Worm (Caenorhabditis elegans) whole organism, young adult: ENCODE data around the gene ttr-53.
A peak's percentile ranks its signal among the peaks of the same experiment; 100 is the strongest.

Experiments
- B0019.2 ChIP-seq: fragments of 200-800 bp; sonication (Bioruptor generic); conservative IDR thresholded peaks from 2 replicates; pipeline ENCODE4 v1.3.6; 2022; ENCODE audit warnings: missing genetic modification reagents, missing genetic modification characterization, missing compliant biosample characterization
- B0035.1 ChIP-seq: sonication (generic microtip); optimal IDR thresholded peaks from 2 replicates; lab custom pipeline; 2016; ENCODE audit warnings: missing genetic modification characterization, mild to moderate bottlenecking, missing compliant biosample characterization, missing genotype, missing genetic modification reagents
- C17E4.6 ChIP-seq: fragments of 200-800 bp; sonication (Bioruptor generic); IDR thresholded peaks from 2 replicates; pipeline ENCODE4 v1.3.6; 2022; ENCODE audit warnings: missing genetic modification reagents, missing genetic modification characterization, missing compliant biosample characterization
- D2030.7 ChIP-seq: fragments of 200-800 bp; sonication (Bioruptor generic); IDR thresholded peaks from 2 replicates; pipeline ENCODE4 v1.3.6; 2022; ENCODE audit warnings: missing genetic modification reagents, missing genetic modification characterization, missing compliant biosample characterization
- F52B5.7 ChIP-seq: sonication (generic microtip); optimal IDR thresholded peaks from 2 replicates; lab custom pipeline; 2016; ENCODE audit warnings: mild to moderate bottlenecking, missing genetic modification characterization, missing compliant biosample characterization
- Y56A3A.18 ChIP-seq: fragments of 200-800 bp; sonication (Bioruptor generic); IDR thresholded peaks from 2 replicates; pipeline ENCODE4 v1.3.6; 2022; ENCODE audit warnings: missing genetic modification reagents, missing genetic modification characterization, missing compliant biosample characterization
- Y79H2A.3 ChIP-seq: fragments of 200-800 bp; sonication (Bioruptor generic); conservative IDR thresholded peaks from 2 replicates; pipeline ENCODE4 v1.3.6; 2022; ENCODE audit warnings: missing genetic modification reagents, missing genetic modification characterization, missing compliant biosample characterization
- ama-1 ChIP-seq, 3 experiments: fragments of 150-350 bp in 1 of 3; sonication (generic microtip) in 2 of 3; optimal IDR thresholded peaks; 2 replicates each; lab custom pipeline; 2014 to 2018; ENCODE audit warnings: missing biosample characterization in 2 of 3, missing genetic modification characterization in 2 of 3, missing genetic modification reagents in 2 of 3
- athp-1 ChIP-seq: sonication (generic microtip); optimal IDR thresholded peaks from 2 replicates; lab custom pipeline; 2017; ENCODE audit warnings: mild to moderate bottlenecking, missing genetic modification characterization, missing compliant biosample characterization
- ceh-100 ChIP-seq: fragments of 200-800 bp; sonication (Bioruptor generic); IDR thresholded peaks from 2 replicates; pipeline ENCODE4 v1.3.6; 2022; ENCODE audit warnings: missing genetic modification reagents, missing genetic modification characterization, missing compliant biosample characterization
- ceh-27 ChIP-seq: fragments of 200-800 bp; sonication (Bioruptor generic); optimal IDR thresholded peaks from 2 replicates; lab custom pipeline; 2018; ENCODE audit warnings: mild to moderate bottlenecking, missing genetic modification characterization, moderate library complexity, missing compliant biosample characterization
- ceh-58 ChIP-seq: fragments of 200-800 bp; sonication (Bioruptor generic); IDR thresholded peaks from 2 replicates; pipeline ENCODE4 v1.3.6; 2022; ENCODE audit warnings: missing genetic modification characterization, missing compliant biosample characterization
- chd-7 ChIP-seq: sonication (generic microtip); optimal IDR thresholded peaks from 2 replicates; lab custom pipeline; 2016; ENCODE audit warnings: mild to moderate bottlenecking, missing genetic modification characterization, moderate library complexity, missing compliant biosample characterization
- egrh-3 ChIP-seq: fragments of 200-800 bp; sonication (Bioruptor generic); IDR thresholded peaks from 2 replicates; pipeline ENCODE4 v1.3.6; 2022; ENCODE audit warnings: missing genetic modification reagents, missing genetic modification characterization, missing compliant biosample characterization
- hsf-1 ChIP-seq: fragments of 200-800 bp; sonication (Bioruptor generic); IDR thresholded peaks from 2 replicates; pipeline ENCODE4 v1.3.6; 2022; ENCODE audit warnings: missing genetic modification reagents, missing genetic modification characterization, missing compliant biosample characterization
- let-607 ChIP-seq, 2 experiments: fragments of 200-800 bp in 1 of 2; sonication (Bioruptor generic) in 1 of 2; sonication (generic microtip) in 1 of 2; optimal IDR thresholded peaks; 2 replicates each; lab custom pipeline; 2016 to 2018; ENCODE audit warnings: mild to moderate bottlenecking in 2 of 2, missing compliant biosample characterization in 2 of 2, missing genetic modification characterization in 2 of 2, moderate library complexity in 2 of 2, missing genotype in 1 of 2
- lir-1 ChIP-seq: fragments of 200-800 bp; sonication (Bioruptor generic); conservative IDR thresholded peaks from 2 replicates; pipeline ENCODE4 v1.3.6; 2022; ENCODE audit warnings: missing genetic modification reagents, missing genetic modification characterization, missing compliant biosample characterization
- madf-3 ChIP-seq: fragments of 200-800 bp; sonication (Bioruptor generic); IDR thresholded peaks from 2 replicates; pipeline ENCODE4 v1.3.6; 2022; ENCODE audit warnings: missing genetic modification reagents, missing genetic modification characterization, missing compliant biosample characterization
- mcd-1 ChIP-seq: fragments of 200-800 bp; sonication (Bioruptor generic); IDR thresholded peaks from 2 replicates; pipeline ENCODE4 v1.3.6; 2022; ENCODE audit warnings: missing genetic modification reagents, missing genetic modification characterization, missing compliant biosample characterization
- nfyb-1 ChIP-seq: fragments of 200-800 bp; sonication (Bioruptor generic); IDR thresholded peaks from 2 replicates; pipeline ENCODE4 v1.3.6; 2022; ENCODE audit warnings: missing genetic modification reagents, missing genetic modification characterization, missing compliant biosample characterization
- nhr-179 ChIP-seq: sonication (generic microtip); optimal IDR thresholded peaks from 2 replicates; lab custom pipeline; 2016; ENCODE audit warnings: mild to moderate bottlenecking, missing genetic modification characterization, missing compliant biosample characterization
- nhr-80 ChIP-seq: sonication (generic microtip); optimal IDR thresholded peaks from 2 replicates; lab custom pipeline; 2016; ENCODE audit warnings: missing genetic modification characterization, missing compliant biosample characterization
- repo-1 ChIP-seq: sonication (generic microtip); optimal IDR thresholded peaks from 2 replicates; lab custom pipeline; 2017; ENCODE audit warnings: mild to moderate bottlenecking, missing genetic modification characterization, missing compliant biosample characterization
- snpc-1.1 ChIP-seq: sonication (generic microtip); optimal IDR thresholded peaks from 2 replicates; lab custom pipeline; 2017; ENCODE audit warnings: missing genetic modification characterization, mild to moderate bottlenecking, missing compliant biosample characterization, antibody characterized with exemption, moderate library complexity, missing genotype, missing genetic modification reagents; ENCODE audit not compliant: insufficient read depth
- somi-1 ChIP-seq: fragments of 200-800 bp; sonication (Bioruptor generic); optimal IDR thresholded peaks from 2 replicates; lab custom pipeline; 2018; ENCODE audit warnings: mild to moderate bottlenecking, missing genetic modification characterization, missing compliant biosample characterization
- tbx-9 ChIP-seq: sonication (generic microtip); optimal IDR thresholded peaks from 2 replicates; lab custom pipeline; 2016; ENCODE audit warnings: borderline replicate concordance, missing genetic modification characterization, inconsistent platforms, missing compliant biosample characterization
- tlf-1 ChIP-seq: fragments of 200-800 bp; sonication (Bioruptor generic); optimal IDR thresholded peaks from 2 replicates; lab custom pipeline; 2018; ENCODE audit warnings: mild to moderate bottlenecking, missing genetic modification characterization, missing compliant biosample characterization
- xnd-1 ChIP-seq: sonication (generic microtip); optimal IDR thresholded peaks from 2 replicates; lab custom pipeline; 2016; ENCODE audit warnings: missing genotype, missing genetic modification reagents, missing genetic modification characterization, missing compliant biosample characterization
- zfh-2 ChIP-seq: fragments of 200-800 bp; sonication (Bioruptor generic); conservative IDR thresholded peaks from 2 replicates; pipeline ENCODE4 v1.3.6; 2022; ENCODE audit warnings: missing genetic modification reagents, missing genetic modification characterization, missing compliant biosample characterization
- ztf-18 ChIP-seq: sonication (generic microtip); optimal IDR thresholded peaks from 2 replicates; lab custom pipeline; 2016; ENCODE audit warnings: missing genotype, mild to moderate bottlenecking, missing genetic modification characterization, missing compliant biosample characterization
- ztf-25 ChIP-seq: fragments of 200-800 bp; sonication (Bioruptor generic); IDR thresholded peaks from 2 replicates; pipeline ENCODE4 v1.3.6; 2022; ENCODE audit warnings: missing genetic modification reagents, missing genetic modification characterization, missing compliant biosample characterization
- ztf-28 ChIP-seq: fragments of 200-800 bp; sonication (Bioruptor generic); IDR thresholded peaks from 2 replicates; pipeline ENCODE4 v1.3.6; 2022; ENCODE audit warnings: missing genetic modification reagents, missing genetic modification characterization, missing compliant biosample characterization

Gene ttr-53

DNA sequence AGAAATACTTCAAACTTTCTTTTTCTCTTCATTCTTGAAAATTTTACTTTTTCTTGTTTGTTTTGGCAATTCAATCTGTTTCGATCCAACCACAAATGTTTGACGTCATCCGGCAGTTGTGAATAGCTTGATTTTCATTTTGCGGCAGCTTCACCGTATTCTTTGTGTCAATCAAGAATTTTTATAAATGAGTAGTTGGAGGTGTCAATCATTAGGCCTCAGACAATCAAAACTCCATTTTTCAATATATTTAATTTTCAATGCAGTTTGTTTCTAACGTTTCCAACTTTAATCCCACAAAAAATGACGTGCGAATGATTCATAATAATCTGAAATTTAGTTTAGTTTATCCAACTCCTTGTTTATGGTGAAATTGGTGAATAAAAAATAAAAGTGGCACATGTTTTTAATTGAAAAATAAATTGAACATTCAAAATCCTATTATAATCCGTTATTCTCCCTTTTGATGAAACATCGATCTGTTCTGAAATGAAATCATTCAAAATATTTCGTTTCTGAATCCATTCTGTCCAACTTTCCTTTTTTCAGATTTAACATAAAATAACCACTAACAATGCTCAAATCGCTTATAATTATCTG is at the start of gene ttr-53:
Gene ttr-53, plus strand, starts transcription at position 550 of the 600 bp plus-strand sequence.
- no peak for TF ChIP-seq chd-7 (tag; lab: Kevin White, UChicago)
- TF ChIP-seq nhr-80 (tag; lab: Kevin White, UChicago), result peak; percentile 6
- TF ChIP-seq let-607 (tag; optimal IDR thresholded peaks at IDR 0.05; lab: Kevin White, UChicago), result peak; percentile 87 to 90

- no peak for TF ChIP-seq tlf-1 (GFP tag; lab: Kevin White, UChicago)
- no peak for TF ChIP-seq ztf-28 (GFP tag; lab: Robert Waterston, UW)
- TF ChIP-seq nfyb-1, result no peak
- TF ChIP-seq ceh-27 (GFP tag; lab: Kevin White, UChicago), result no peak
- TF ChIP-seq madf-3 (GFP tag; lab: Robert Waterston, UW), result no peak
Observed at ce11 chrIV:10110417-10110816, 47.4 kb upstream of the ttr-53 start, which contains the start of gene egl-38. TSS of gene egl-38 (minus strand) at chrIV:10110517.

DNA sequence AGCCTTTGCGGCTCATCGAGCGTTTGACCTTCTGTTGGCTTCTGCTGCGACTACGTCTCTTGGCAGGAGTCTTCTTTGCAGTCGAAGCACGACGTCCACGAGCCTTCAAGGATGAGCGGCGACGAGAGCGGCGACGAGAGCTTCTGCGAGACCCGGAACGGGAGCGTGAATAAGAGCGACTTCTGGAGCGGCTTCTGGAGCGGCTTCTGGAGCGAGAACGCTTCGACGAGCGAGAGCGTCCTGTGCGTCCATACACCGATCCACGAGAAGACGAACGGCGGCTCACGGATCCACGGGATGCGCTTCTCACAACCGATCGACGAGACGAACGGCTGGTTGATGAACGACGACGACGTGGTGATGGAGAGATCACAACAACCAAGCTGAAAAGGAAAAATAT is 47.0 kb upstream of the ttr-53 start:
- TF ChIP-seq egrh-3 (GFP tag; lab: Robert Waterston, UW) (peak; percentile 82; the same call in 1 of the 2 replicates), zfh-2 (peak; percentile 87), Y79H2A.3 (GFP tag; lab: Robert Waterston, UW) (no peak)

DNA sequence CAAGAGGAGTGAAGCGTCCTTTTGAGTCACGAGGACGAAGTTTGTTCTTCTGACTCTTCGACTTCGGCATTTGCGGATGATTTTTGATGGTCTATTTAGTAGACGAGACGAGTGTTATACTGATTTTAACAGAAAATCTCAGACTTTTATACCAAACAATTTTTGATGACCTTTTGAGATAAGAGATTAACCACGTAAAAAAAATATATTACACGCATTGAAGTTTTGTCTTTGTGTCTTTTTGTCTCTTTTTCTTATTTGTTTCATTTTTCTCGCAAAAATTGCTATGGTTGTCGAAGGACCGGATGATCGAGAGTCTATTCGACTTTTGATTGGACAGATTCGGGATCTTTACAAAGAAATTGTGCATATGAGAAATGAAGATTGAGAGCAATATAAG is 46.4 kb upstream of the ttr-53 start, which contains the start of gene spch-1:
Gene spch-1, minus strand, starts transcription at position 101 of the 400 bp plus-strand sequence.
- TF ChIP-seq athp-1 (no peak), Y56A3A.18 (no peak), B0035.1 (no peak), nhr-179 (tag; lab: Kevin White, UChicago) (no peak), hsf-1 (GFP tag; lab: Robert Waterston, UW) (no peak), tbx-9 (no peak), snpc-1.1 (no peak), B0019.2 (GFP tag; lab: Robert Waterston, UW) (no peak), ztf-18 (tag; lab: Kevin White, UChicago) (no peak), ceh-100 (GFP tag; lab: Robert Waterston, UW) (no peak)

- no peak for TF ChIP-seq ama-1 (optimal IDR thresholded peaks at IDR 0.05; lab: Kevin White, UChicago)
- no peak for TF ChIP-seq ama-1 (GFP tag; optimal IDR thresholded peaks at IDR 0.05; lab: Kevin White, UChicago)
- TF ChIP-seq lir-1 (GFP tag; lab: Robert Waterston, UW), result no peak
- no peak for TF ChIP-seq somi-1 (GFP tag; lab: Kevin White, UChicago)
- no peak for TF ChIP-seq athp-1
- TF ChIP-seq mcd-1 (GFP tag; lab: Robert Waterston, UW), result no peak
- TF ChIP-seq ceh-58, result no peak
- TF ChIP-seq F52B5.7 (tag; lab: Kevin White, UChicago), result no peak
Observed at ce11 chrIV:10112570-10112969, 45.3 kb upstream of the ttr-53 start, which contains the start of gene nsph-3.2. TSS of gene nsph-3.2 (plus strand) at chrIV:10112870.

- TF ChIP-seq ztf-25 (GFP tag; lab: Robert Waterston, UW), result no peak
- TF ChIP-seq repo-1 (tag; lab: Kevin White, UChicago), result no peak
- TF ChIP-seq C17E4.6 (GFP tag; lab: Robert Waterston, UW), result no peak
- no peak for TF ChIP-seq nhr-179 (tag; lab: Kevin White, UChicago)
- TF ChIP-seq xnd-1 (tag; lab: Kevin White, UChicago), result no peak
- no peak for TF ChIP-seq D2030.7 (GFP tag; lab: Robert Waterston, UW)
Observed at ce11 chrIV:10115142-10115541, 42.7 kb upstream of the ttr-53 start, which contains the start of gene C04G2.10. TSS of gene C04G2.10 (plus strand) at chrIV:10115442.
